Worm (Caenorhabditis elegans): ENCODE results near the gene ttr-25.

ce11 chrV:18560944-18561343, 4.4 kb downstream of the ttr-25 start:
- TF ChIP-seq ceh-88 (GFP tag; IDR thresholded peaks at IDR 0.05) (no peak), lin-13 (GFP tag; optimal IDR thresholded peaks at IDR 0.05) (no peak), fkh-8 (tag; optimal IDR thresholded peaks at IDR 0.05) (no peak), nhr-84 (tag; optimal IDR thresholded peaks at IDR 0.05) (no peak)

All from whole organism, L1 larva.